Worm (Caenorhabditis elegans) whole organism, L4/young adult: Measurements from ENCODE around the gene ZK1320.2.

Source experiments
- W03F9.2 ChIP-seq: fragments of 150-350 bp; optimal IDR thresholded peaks from 2 replicates; lab custom pipeline; 2014; ENCODE audit warnings: missing biosample characterization, missing genetic modification characterization
- dao-5 ChIP-seq: sonication (generic microtip); optimal IDR thresholded peaks from 2 replicates; lab custom pipeline; 2016; ENCODE audit warnings: missing genotype, missing genetic modification characterization, moderate library complexity, missing compliant biosample characterization
- him-1 ChIP-seq: sonication (generic microtip); optimal IDR thresholded peaks from 2 replicates; lab custom pipeline; 2016; ENCODE audit warnings: missing genotype, missing genetic modification reagents, missing genetic modification characterization, missing compliant biosample characterization

- TF ChIP-seq W03F9.2 (tag; lab: Kevin White, UChicago) (no peak), dao-5 (tag; lab: Kevin White, UChicago) (no peak), him-1 (no peak)
Observed at ce11 chrII:9646122-9646555, 12.7 kb downstream of the ZK1320.2 start.
